Fruit fly (Drosophila melanogaster) whole organism, embryonic: Measurements from ENCODE around the gene CG14631.

ENCODE experiments used
- CG10979 ChIP-seq: fragments of 200-800 bp; sonication (Bioruptor generic); optimal IDR thresholded peaks from 2 replicates; lab custom pipeline; 2018; ENCODE audit warnings: missing biosample characterization, mild to moderate bottlenecking, missing genetic modification characterization, moderate library complexity
- CG11560 ChIP-seq: fragments of 200-800 bp; sonication (Bioruptor generic); IDR thresholded peaks from 3 replicates; pipeline ENCODE4 v1.3.6; 2022; ENCODE audit warnings: missing biosample characterization, missing genetic modification characterization
- CG13424 ChIP-seq: fragments of 200-800 bp; sonication (Bioruptor generic); optimal IDR thresholded peaks from 2 replicates; lab custom pipeline; 2019; ENCODE audit warnings: missing biosample characterization, mild to moderate bottlenecking, missing genetic modification characterization, moderate library complexity
- CG18476 ChIP-seq: fragments of 200-800 bp; sonication (Bioruptor generic); optimal IDR thresholded peaks from 2 replicates; lab custom pipeline; 2016; ENCODE audit warnings: missing biosample characterization, mild to moderate bottlenecking, missing genetic modification characterization
- CG32767 ChIP-seq: fragments of 200-800 bp; sonication (Bioruptor generic); IDR thresholded peaks from 2 replicates; pipeline ENCODE4 v1.3.6; 2022; ENCODE audit warnings: missing biosample characterization, missing genetic modification characterization
- CG4424 ChIP-seq: fragments of 200-800 bp; sonication (Bioruptor generic); optimal IDR thresholded peaks from 3 replicates; lab custom pipeline; 2016; ENCODE audit warnings: missing biosample characterization, missing genetic modification characterization
- CG4617 ChIP-seq: fragments of 200-800 bp; sonication (Bioruptor generic); optimal IDR thresholded peaks from 3 replicates; lab custom pipeline; 2016; ENCODE audit warnings: missing biosample characterization, missing genetic modification characterization, borderline replicate concordance
- CG7372 ChIP-seq: fragments of 200-800 bp; sonication (Bioruptor generic); IDR thresholded peaks from 2 replicates; pipeline ENCODE4 v1.3.6; 2022; ENCODE audit warnings: missing biosample characterization, missing genetic modification characterization
- CTCF ChIP-seq: fragments of 200-800 bp; sonication (Bioruptor generic); optimal IDR thresholded peaks from 2 replicates; lab custom pipeline; 2017; ENCODE audit warnings: missing biosample characterization, mild to moderate bottlenecking, missing genetic modification characterization, moderate library complexity
- Camta ChIP-seq: fragments of 200-800 bp; sonication (Bioruptor generic); optimal IDR thresholded peaks from 2 replicates; lab custom pipeline; 2016; ENCODE audit warnings: missing biosample characterization, missing genetic modification characterization
- Dip3 ChIP-seq: fragments of 200-800 bp; sonication (Bioruptor generic); optimal IDR thresholded peaks from 3 replicates; lab custom pipeline; 2016; ENCODE audit warnings: missing biosample characterization, missing genetic modification characterization
- Ets97D ChIP-seq: fragments of 200-800 bp; sonication (Bioruptor generic); optimal IDR thresholded peaks from 3 replicates; lab custom pipeline; 2016; ENCODE audit warnings: missing biosample characterization, missing genetic modification characterization
- Max ChIP-seq: fragments of 200-800 bp; sonication (Bioruptor generic); optimal IDR thresholded peaks from 2 replicates; lab custom pipeline; 2016; ENCODE audit warnings: missing biosample characterization, mild to moderate bottlenecking, missing genetic modification characterization
- NC2α ChIP-seq: fragments of 200-800 bp; sonication (Bioruptor generic); optimal IDR thresholded peaks from 2 replicates; lab custom pipeline; 2016; ENCODE audit warnings: missing biosample characterization, missing genetic modification characterization
- Neu2 ChIP-seq: fragments of 200-800 bp; sonication (Bioruptor generic); optimal IDR thresholded peaks from 3 replicates; lab custom pipeline; 2016; ENCODE audit warnings: missing biosample characterization, missing genetic modification characterization, borderline replicate concordance
- NfI ChIP-seq: fragments of 200-800 bp; sonication (Bioruptor generic); optimal IDR thresholded peaks from 3 replicates; lab custom pipeline; 2018; ENCODE audit warnings: missing biosample characterization, mild to moderate bottlenecking, missing genetic modification characterization, moderate library complexity
- Side ChIP-seq: fragments of 200-800 bp; sonication (Bioruptor generic); optimal IDR thresholded peaks from 2 replicates; lab custom pipeline; 2016; ENCODE audit warnings: missing biosample characterization, missing genetic modification characterization
- Sox102F ChIP-seq: fragments of 200-800 bp; sonication (Bioruptor generic); optimal IDR thresholded peaks from 2 replicates; lab custom pipeline; 2018; ENCODE audit warnings: missing biosample characterization, mild to moderate bottlenecking, missing genetic modification characterization, moderate library complexity
- YL-1 ChIP-seq: fragments of 200-800 bp; sonication (Bioruptor generic); optimal IDR thresholded peaks from 3 replicates; lab custom pipeline; 2017; ENCODE audit warnings: missing biosample characterization, mild to moderate bottlenecking, missing genetic modification characterization
- amos ChIP-seq: fragments of 200-800 bp; sonication (Bioruptor generic); IDR thresholded peaks from 2 replicates; pipeline ENCODE4 v1.3.6; 2022; ENCODE audit warnings: missing biosample characterization, missing genetic modification characterization; ENCODE audit not compliant: partially characterized antibody
- bigmax ChIP-seq: fragments of 200-800 bp; sonication (Bioruptor generic); optimal IDR thresholded peaks from 2 replicates; lab custom pipeline; 2018; ENCODE audit warnings: missing biosample characterization, mild to moderate bottlenecking, missing genetic modification characterization
- cato ChIP-seq: fragments of 200-800 bp; sonication (Bioruptor generic); optimal IDR thresholded peaks from 2 replicates; lab custom pipeline; 2016; ENCODE audit warnings: missing biosample characterization, missing genetic modification characterization, borderline replicate concordance
- chm ChIP-seq: fragments of 200-800 bp; sonication (Bioruptor generic); IDR thresholded peaks from 2 replicates; pipeline ENCODE4 v1.3.6; 2022; ENCODE audit warnings: missing biosample characterization, missing genetic modification characterization
- chn ChIP-seq: fragments of 200-800 bp; sonication (Bioruptor generic); optimal IDR thresholded peaks from 2 replicates; lab custom pipeline; 2016; ENCODE audit warnings: missing biosample characterization, missing genetic modification characterization
- gce ChIP-seq: fragments of 200-800 bp; sonication (Bioruptor generic); IDR thresholded peaks from 3 replicates; pipeline ENCODE4 v1.3.6; 2022; ENCODE audit warnings: missing biosample characterization, missing genetic modification characterization
- gcm ChIP-seq: fragments of 200-800 bp; sonication (Bioruptor generic); optimal IDR thresholded peaks from 2 replicates; lab custom pipeline; 2019; ENCODE audit warnings: missing biosample characterization, mild to moderate bottlenecking, missing genetic modification characterization, moderate library complexity
- gcm2 ChIP-seq: fragments of 200-800 bp; sonication (Bioruptor generic); optimal IDR thresholded peaks from 2 replicates; lab custom pipeline; 2016; ENCODE audit warnings: missing biosample characterization, missing genetic modification characterization
- h ChIP-seq: fragments of >200 bp; optimal IDR thresholded peaks from 2 replicates; lab custom pipeline; 2017
- ham ChIP-seq: fragments of 200-800 bp; sonication (Bioruptor generic); IDR thresholded peaks from 2 replicates; pipeline ENCODE4 v1.3.6; 2022; ENCODE audit warnings: missing biosample characterization, missing genetic modification characterization
- ind ChIP-seq: fragments of 200-800 bp; sonication (Bioruptor generic); optimal IDR thresholded peaks from 3 replicates; lab custom pipeline; 2016; ENCODE audit warnings: missing biosample characterization, missing genetic modification characterization
- insv ChIP-seq, 2 experiments: fragments of 200-800 bp; sonication (Bioruptor generic); optimal IDR thresholded peaks; 3 replicates each; lab custom pipeline; 2016 to 2018; ENCODE audit warnings: missing biosample characterization in 2 of 2, missing genetic modification characterization in 2 of 2
- klu ChIP-seq: fragments of 200-800 bp; sonication (Bioruptor generic); IDR thresholded peaks from 2 replicates; pipeline ENCODE4 v1.3.6; 2022; ENCODE audit warnings: missing biosample characterization, missing genetic modification characterization
- nerfin-1 ChIP-seq: fragments of 200-800 bp; sonication (Bioruptor generic); optimal IDR thresholded peaks from 3 replicates; lab custom pipeline; 2019; ENCODE audit warnings: missing biosample characterization, mild to moderate bottlenecking, missing genetic modification characterization, moderate library complexity
- nom ChIP-seq: fragments of 200-800 bp; sonication (Bioruptor generic); optimal IDR thresholded peaks from 2 replicates; lab custom pipeline; 2017; ENCODE audit warnings: missing biosample characterization, missing genetic modification characterization, mild to moderate bottlenecking, moderate library complexity, missing genetic modification reagents
- pho ChIP-seq: fragments of 200-800 bp; sonication (Bioruptor generic); optimal IDR thresholded peaks from 2 replicates; lab custom pipeline; 2016; ENCODE audit warnings: missing biosample characterization, missing genetic modification characterization
- pita ChIP-seq: fragments of 200-800 bp; sonication (Bioruptor generic); optimal IDR thresholded peaks from 2 replicates; lab custom pipeline; 2017; ENCODE audit warnings: missing biosample characterization, mild to moderate bottlenecking, missing genetic modification characterization
- pnt ChIP-seq: fragments of 200-800 bp; sonication (Bioruptor generic); optimal IDR thresholded peaks from 3 replicates; lab custom pipeline; 2016; ENCODE audit warnings: missing biosample characterization, missing genetic modification characterization
- pum ChIP-seq: fragments of 200-800 bp; sonication (Bioruptor generic); optimal IDR thresholded peaks from 2 replicates; lab custom pipeline; 2016; ENCODE audit warnings: missing biosample characterization, missing genetic modification characterization
- ranshi ChIP-seq: fragments of 200-800 bp; sonication (Bioruptor generic); IDR thresholded peaks from 2 replicates; pipeline ENCODE4 v1.3.6; 2022; ENCODE audit warnings: missing biosample characterization, missing genetic modification characterization
- sisA ChIP-seq: fragments of 200-800 bp; sonication (Bioruptor generic); IDR thresholded peaks from 2 replicates; pipeline ENCODE4 v1.3.6; 2022; ENCODE audit warnings: missing biosample characterization, missing genetic modification characterization
- slou ChIP-seq: fragments of 200-800 bp; sonication (Bioruptor generic); optimal IDR thresholded peaks from 3 replicates; lab custom pipeline; 2016; ENCODE audit warnings: missing biosample characterization, missing genetic modification characterization
- ttk ChIP-seq: fragments of 200-800 bp; sonication (Bioruptor generic); IDR thresholded peaks from 2 replicates; pipeline ENCODE4 v2.1.2; 2022; ENCODE audit warnings: missing biosample characterization, missing genetic modification characterization
- usp ChIP-seq: fragments of >200 bp; optimal IDR thresholded peaks from 2 replicates; lab custom pipeline; 2017; ENCODE audit warnings: missing biosample characterization, missing genetic modification characterization
- z ChIP-seq: fragments of 200-800 bp; sonication (Bioruptor generic); IDR thresholded peaks from 3 replicates; pipeline ENCODE4 v1.3.6; 2022; ENCODE audit warnings: missing biosample characterization, missing genetic modification characterization

The CG14631 gene

DNA sequence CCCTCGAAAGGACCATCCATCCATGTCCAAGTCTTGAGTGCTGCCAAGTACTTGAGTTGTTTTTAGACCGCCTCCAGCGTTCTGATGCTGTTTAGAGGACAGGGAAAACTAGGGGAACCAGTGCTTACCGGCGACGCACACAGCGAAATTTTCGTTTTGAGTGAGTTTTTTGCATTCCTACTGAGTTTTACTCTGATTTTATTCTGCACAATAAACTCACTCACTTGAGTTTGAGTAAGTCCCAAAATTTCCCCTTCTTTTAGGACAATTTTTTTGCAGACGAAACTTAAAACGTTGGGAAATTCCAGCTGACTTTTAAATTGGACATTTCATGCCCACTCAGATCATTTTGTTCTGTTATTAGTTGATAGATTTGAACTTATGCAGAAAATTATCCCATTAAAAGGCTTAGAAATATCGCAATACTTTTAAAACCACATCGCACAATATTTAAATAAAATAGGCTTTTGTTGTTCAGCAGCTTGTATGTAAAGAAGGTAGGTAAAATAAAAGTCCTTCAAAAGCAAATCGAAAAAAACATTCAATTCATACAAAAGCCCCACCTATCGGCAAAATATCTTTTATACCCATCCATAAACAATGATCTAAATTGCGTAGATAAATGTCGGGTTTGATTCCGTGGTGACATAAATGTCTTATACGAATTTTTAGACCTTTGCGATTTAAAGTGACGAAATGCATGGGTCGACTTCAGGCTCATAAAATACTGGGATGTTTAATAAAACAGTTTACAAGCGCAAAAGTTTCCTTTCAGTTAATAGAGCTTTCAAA is 2.2 kb upstream of the CG14631 start (continued):
- no peak for TF ChIP-seq gcm
- TF ChIP-seq CG7372 (GFP tag; lab: Robert Waterston, UW), result no peak
- no peak for TF ChIP-seq cato (GFP tag; lab: Kevin White, UChicago)
- TF ChIP-seq chm, result no peak
- no peak for TF ChIP-seq ttk (GFP tag; lab: Robert Waterston, UW)
- TF ChIP-seq Neu2 (GFP tag; lab: Kevin White, UChicago), result no peak
- TF ChIP-seq gce, result peak; percentile 31; the same call in 1 of the 3 replicates
- peak; percentile 90 for TF ChIP-seq CTCF (GFP tag; lab: Kevin White, UChicago)
- TF ChIP-seq h (lab: Kevin White, UChicago), result no peak
- no peak for TF ChIP-seq usp (GFP tag; lab: Kevin White, UChicago)
- no peak for TF ChIP-seq klu (GFP tag; lab: Robert Waterston, UW)
- no peak for TF ChIP-seq pho (GFP tag; lab: Kevin White, UChicago)
- TF ChIP-seq Camta (GFP tag; lab: Kevin White, UChicago), result no peak
- TF ChIP-seq CG11560 (tag; lab: Robert Waterston, UW), result no peak
- TF ChIP-seq CG4617, result no peak
- TF ChIP-seq slou (GFP tag; lab: Kevin White, UChicago), result no peak
- peak; percentile 15 for TF ChIP-seq NfI
- TF ChIP-seq CG18476 (GFP tag; lab: Kevin White, UChicago), result no peak
- no peak for TF ChIP-seq nom (GFP tag; lab: Kevin White, UChicago)
- TF ChIP-seq Dip3, result no peak
- TF ChIP-seq Ets97D, result no peak
- TF ChIP-seq CG13424 (tag; lab: Kevin White, UChicago), result no peak
- TF ChIP-seq Side (GFP tag; lab: Kevin White, UChicago), result no peak
- TF ChIP-seq ham (GFP tag; lab: Robert Waterston, UW), result no peak
- no peak for TF ChIP-seq Max (GFP tag; lab: Kevin White, UChicago)
- TF ChIP-seq pita (GFP tag; lab: Kevin White, UChicago), result peak; percentile 49
- TF ChIP-seq ranshi, result no peak
- TF ChIP-seq YL-1, result no peak
- TF ChIP-seq chn, result no peak
- TF ChIP-seq pnt (GFP tag; lab: Kevin White, UChicago), result no peak
- no peak for TF ChIP-seq NC2α (GFP tag; lab: Kevin White, UChicago)
- peak in 1 of 2 experiments; percentile 22 for TF ChIP-seq insv (GFP tag; optimal IDR thresholded peaks at IDR 0.05; lab: Kevin White, UChicago)
- no peak for TF ChIP-seq nerfin-1 (tag; lab: Kevin White, UChicago)
- no peak for TF ChIP-seq pum (GFP tag; lab: Kevin White, UChicago)
- TF ChIP-seq CG4424 (GFP tag; lab: Kevin White, UChicago), result no peak
- peak; percentile 7 for TF ChIP-seq Sox102F (GFP tag; lab: Kevin White, UChicago)
- no peak for TF ChIP-seq CG10979
- TF ChIP-seq amos, result no peak
- no peak for TF ChIP-seq bigmax
- TF ChIP-seq sisA (GFP tag; lab: Robert Waterston, UW), result no peak
- no peak for TF ChIP-seq gcm2 (GFP tag; lab: Kevin White, UChicago)
- no peak for TF ChIP-seq CG32767 (GFP tag; lab: Robert Waterston, UW)
- TF ChIP-seq ind (GFP tag; lab: Kevin White, UChicago), result no peak
- TF ChIP-seq z (GFP tag; lab: Robert Waterston, UW), result peak; percentile 95
